Worm (Caenorhabditis elegans) whole organism, L2 larva: ENCODE measurements around the gene F09E5.16.

Experiments used
- R02D3.7 ChIP-seq: fragments of 150-350 bp; optimal IDR thresholded peaks from 2 replicates; lab custom pipeline; 2014; ENCODE audit warnings: missing biosample characterization, missing genetic modification characterization
- Y55F3AM.14 ChIP-seq: fragments of 200-800 bp; sonication (Bioruptor generic); optimal IDR thresholded peaks from 2 replicates; lab custom pipeline; 2018; ENCODE audit warnings: mild to moderate bottlenecking, missing genetic modification characterization, missing compliant biosample characterization
- ZK546.5 ChIP-seq: sonication (generic microtip); optimal IDR thresholded peaks from 2 replicates; lab custom pipeline; 2017; ENCODE audit warnings: missing biosample characterization, missing genetic modification characterization
- alr-1 ChIP-seq: fragments of 150-350 bp; optimal IDR thresholded peaks from 2 replicates; lab custom pipeline; 2014; ENCODE audit warnings: missing biosample characterization, missing genetic modification characterization
- aly-2 ChIP-seq: fragments of 150-350 bp; optimal IDR thresholded peaks from 2 replicates; lab custom pipeline; 2014; ENCODE audit warnings: missing biosample characterization, missing genetic modification characterization
- ama-1 ChIP-seq: fragments of 150-350 bp; optimal IDR thresholded peaks from 2 replicates; lab custom pipeline; 2018; ENCODE audit warnings: inconsistent platforms
- blmp-1 ChIP-seq: sonication (generic microtip); optimal IDR thresholded peaks from 2 replicates; lab custom pipeline; 2017; ENCODE audit warnings: missing genetic modification characterization, mild to moderate bottlenecking, missing compliant biosample characterization, antibody characterized with exemption, moderate library complexity; ENCODE audit not compliant: insufficient read depth
- ceh-16 ChIP-seq: fragments of 150-350 bp; optimal IDR thresholded peaks from 2 replicates; lab custom pipeline; 2014; ENCODE audit warnings: missing biosample characterization, missing genetic modification characterization
- crh-2 ChIP-seq: sonication (generic microtip); optimal IDR thresholded peaks from 2 replicates; lab custom pipeline; 2017; ENCODE audit warnings: missing biosample characterization, missing genetic modification characterization
- egl-27 ChIP-seq: sonication (generic microtip); optimal IDR thresholded peaks from 3 replicates; lab custom pipeline; 2017; ENCODE audit warnings: missing biosample characterization, missing genetic modification reagents, missing genetic modification characterization
- elt-1 ChIP-seq: fragments of 150-350 bp; optimal IDR thresholded peaks from 2 replicates; lab custom pipeline; 2014; ENCODE audit warnings: missing biosample characterization, missing genetic modification characterization
- elt-3 ChIP-seq: sonication (generic microtip); optimal IDR thresholded peaks from 2 replicates; lab custom pipeline; 2017; ENCODE audit warnings: missing biosample characterization, missing genetic modification characterization
- gmeb-1 ChIP-seq: fragments of 150-350 bp; optimal IDR thresholded peaks from 2 replicates; lab custom pipeline; 2014; ENCODE audit warnings: missing biosample characterization, missing genetic modification characterization
- lin-11 ChIP-seq: fragments of 150-350 bp; sonication (generic microtip); optimal IDR thresholded peaks from 2 replicates; lab custom pipeline; 2014; ENCODE audit warnings: missing biosample characterization, missing genetic modification characterization, inconsistent platforms, mixed read lengths
- lin-13 ChIP-seq: fragments of 150-350 bp; optimal IDR thresholded peaks from 2 replicates; lab custom pipeline; 2014; ENCODE audit warnings: missing biosample characterization, missing genetic modification reagents, missing genetic modification characterization
- lin-39 ChIP-seq: fragments of 150-350 bp; optimal IDR thresholded peaks from 2 replicates; lab custom pipeline; 2014; ENCODE audit warnings: missing biosample characterization, missing genetic modification reagents, missing genetic modification characterization
- mab-5 ChIP-seq: fragments of 150-350 bp; optimal IDR thresholded peaks from 2 replicates; lab custom pipeline; 2014; ENCODE audit warnings: missing biosample characterization, missing genetic modification characterization
- mbf-1 ChIP-seq: sonication (generic microtip); optimal IDR thresholded peaks from 2 replicates; lab custom pipeline; 2017; ENCODE audit warnings: missing biosample characterization, missing genetic modification characterization
- mdl-1 ChIP-seq, 2 experiments: fragments of 150-350 bp in 1 of 2; sonication (generic microtip) in 1 of 2; optimal IDR thresholded peaks; 2 replicates each; lab custom pipeline; 2017; ENCODE audit warnings: missing biosample characterization in 2 of 2, missing genetic modification characterization in 2 of 2
- nhr-10 ChIP-seq: sonication (generic microtip); optimal IDR thresholded peaks from 2 replicates; lab custom pipeline; 2017; ENCODE audit warnings: missing biosample characterization, missing genetic modification characterization
- nhr-11 ChIP-seq: fragments of 150-350 bp; optimal IDR thresholded peaks from 2 replicates; lab custom pipeline; 2014; ENCODE audit warnings: missing biosample characterization, missing genetic modification characterization
- nhr-12 ChIP-seq: fragments of 150-350 bp; optimal IDR thresholded peaks from 2 replicates; lab custom pipeline; 2014; ENCODE audit warnings: missing biosample characterization, missing genetic modification characterization
- nhr-129 ChIP-seq: fragments of 150-350 bp; optimal IDR thresholded peaks from 2 replicates; lab custom pipeline; 2014; ENCODE audit warnings: missing biosample characterization, missing genetic modification characterization
- nhr-21 ChIP-seq: fragments of 150-350 bp; optimal IDR thresholded peaks from 2 replicates; lab custom pipeline; 2014; ENCODE audit warnings: missing biosample characterization, missing genetic modification characterization
- nhr-25 ChIP-seq: fragments of 150-350 bp; sonication (generic microtip); optimal IDR thresholded peaks from 3 replicates; lab custom pipeline; 2014; ENCODE audit warnings: missing biosample characterization, missing genetic modification characterization
- nhr-6 ChIP-seq: fragments of 150-350 bp; optimal IDR thresholded peaks from 2 replicates; lab custom pipeline; 2014; ENCODE audit warnings: missing biosample characterization, missing genetic modification characterization
- nhr-77 ChIP-seq: fragments of 150-350 bp; optimal IDR thresholded peaks from 2 replicates; lab custom pipeline; 2014; ENCODE audit warnings: missing biosample characterization, missing genetic modification characterization
- peb-1 ChIP-seq: fragments of 150-350 bp; optimal IDR thresholded peaks from 2 replicates; lab custom pipeline; 2014; ENCODE audit warnings: missing biosample characterization, missing genetic modification characterization
- sem-4 ChIP-seq: fragments of 150-350 bp; optimal IDR thresholded peaks from 2 replicates; lab custom pipeline; 2014; ENCODE audit warnings: missing biosample characterization, missing genetic modification reagents, missing genetic modification characterization
- sma-3 ChIP-seq: sonication (generic microtip); optimal IDR thresholded peaks from 2 replicates; lab custom pipeline; 2016; ENCODE audit warnings: missing genetic modification reagents, missing genetic modification characterization, missing compliant biosample characterization
- snpc-4 ChIP-seq: fragments of 150-350 bp; optimal IDR thresholded peaks from 2 replicates; lab custom pipeline; 2014; ENCODE audit warnings: missing biosample characterization, missing genetic modification characterization
- unc-39 ChIP-seq: fragments of 150-350 bp; optimal IDR thresholded peaks from 2 replicates; lab custom pipeline; 2014; ENCODE audit warnings: missing biosample characterization, missing genetic modification characterization
- unc-62 ChIP-seq: fragments of 150-350 bp; optimal IDR thresholded peaks from 2 replicates; lab custom pipeline; 2014; ENCODE audit warnings: missing biosample characterization, missing genetic modification reagents, missing genetic modification characterization
- ztf-1 ChIP-seq: fragments of 200-800 bp; sonication (Bioruptor generic); conservative IDR thresholded peaks from 2 replicates; pipeline ENCODE4 v1.3.6; 2022; ENCODE audit warnings: missing genetic modification characterization, missing compliant biosample characterization
- ztf-11 ChIP-seq: sonication (generic microtip); optimal IDR thresholded peaks from 2 replicates; lab custom pipeline; 2017; ENCODE audit warnings: missing biosample characterization, missing genetic modification characterization

F09E5.16 gene

ce11 chrII:5373275-5374047, 7.9 kb upstream of the F09E5.16 start, which contains the start of the genes agt-2 and F09E5.3 (continued):
- TF ChIP-seq ZK546.5 (tag; lab: Kevin White, UChicago) (peak; percentile 43), snpc-4 (tag; lab: Kevin White, UChicago) (peak; percentile 82), nhr-25 (peak; percentile 96), ztf-1 (GFP tag; lab: Robert Waterston, UW) (no peak), ceh-16 (tag; lab: Kevin White, UChicago) (peak; percentile 86), mab-5 (tag; lab: Kevin White, UChicago) (peak; percentile 94), sma-3 (GFP tag; lab: Kevin White, UChicago) (peak; percentile 89), Y55F3AM.14 (GFP tag; lab: Kevin White, UChicago) (no peak), blmp-1 (tag; lab: Kevin White, UChicago) (peak; percentile 63), peb-1 (tag; lab: Kevin White, UChicago) (no peak)

- no peak for TF ChIP-seq blmp-1 (tag; lab: Kevin White, UChicago)
- TF ChIP-seq ZK546.5 (tag; lab: Kevin White, UChicago), result no peak
- no peak for TF ChIP-seq ztf-11 (tag; lab: Kevin White, UChicago)
- TF ChIP-seq aly-2 (tag; lab: Kevin White, UChicago), result no peak
- TF ChIP-seq ztf-1 (GFP tag; lab: Robert Waterston, UW), result no peak
- TF ChIP-seq elt-3 (tag; lab: Kevin White, UChicago), result no peak
- no peak for TF ChIP-seq sma-3 (GFP tag; lab: Kevin White, UChicago)
- TF ChIP-seq egl-27 (tag; lab: Kevin White, UChicago), result no peak
- TF ChIP-seq nhr-6 (tag; lab: Kevin White, UChicago), result no peak
- TF ChIP-seq nhr-21 (tag; lab: Kevin White, UChicago), result no peak
- TF ChIP-seq nhr-77 (tag; lab: Kevin White, UChicago), result no peak
- no peak for TF ChIP-seq peb-1 (tag; lab: Kevin White, UChicago)
- TF ChIP-seq nhr-11 (tag; lab: Kevin White, UChicago), result no peak
- no peak for TF ChIP-seq lin-13 (GFP tag; lab: Kevin White, UChicago)
- TF ChIP-seq nhr-25, result no peak
- TF ChIP-seq elt-1 (tag; lab: Kevin White, UChicago), result no peak
- TF ChIP-seq R02D3.7 (tag; lab: Kevin White, UChicago), result no peak
- no peak for TF ChIP-seq unc-39 (tag; lab: Kevin White, UChicago)
- TF ChIP-seq, all 48 proteins: peak for 0
Measured at ce11 chrII:5370641-5371040, 5.1 kb upstream of the F09E5.16 start, which contains the start of gene F09E5.12. Gene F09E5.12 (minus strand): TSS chrII:5370741.

ce11 chrII:5364516-5364915, 1.0 kb downstream of the F09E5.16 start:
- TF ChIP-seq nhr-129 (tag; lab: Kevin White, UChicago), result no peak
- no peak for TF ChIP-seq unc-39 (tag; lab: Kevin White, UChicago)
- no peak for TF ChIP-seq lin-39 (tag; lab: Kevin White, UChicago)
- TF ChIP-seq nhr-10 (tag; lab: Kevin White, UChicago), result no peak
- no peak for TF ChIP-seq nhr-11 (tag; lab: Kevin White, UChicago)
- no peak for TF ChIP-seq ztf-1 (GFP tag; lab: Robert Waterston, UW)
- no peak for TF ChIP-seq mdl-1 (tag; optimal IDR thresholded peaks at IDR 0.05; lab: Kevin White, UChicago)
- TF ChIP-seq lin-11, result no peak
- no peak for TF ChIP-seq elt-3 (tag; lab: Kevin White, UChicago)
- TF ChIP-seq crh-2 (tag; lab: Kevin White, UChicago), result no peak
- TF ChIP-seq mab-5 (tag; lab: Kevin White, UChicago), result no peak
- no peak for TF ChIP-seq gmeb-1 (tag; lab: Kevin White, UChicago)
- no peak for TF ChIP-seq nhr-6 (tag; lab: Kevin White, UChicago)
- TF ChIP-seq sem-4 (tag; lab: Kevin White, UChicago), result no peak
- no peak for TF ChIP-seq nhr-77 (tag; lab: Kevin White, UChicago)
- no peak for TF ChIP-seq ZK546.5 (tag; lab: Kevin White, UChicago)
- no peak for TF ChIP-seq R02D3.7 (tag; lab: Kevin White, UChicago)
- no peak for TF ChIP-seq ama-1 (lab: Kevin White, UChicago)
- TF ChIP-seq, all 48 proteins: peak for 0

- TF ChIP-seq unc-62 (GFP tag; lab: Kevin White, UChicago), result no peak
- no peak for TF ChIP-seq nhr-12
- no peak for TF ChIP-seq ztf-1 (GFP tag; lab: Robert Waterston, UW)
- TF ChIP-seq ceh-16 (tag; lab: Kevin White, UChicago), result no peak
- TF ChIP-seq ztf-11 (tag; lab: Kevin White, UChicago), result no peak
- no peak for TF ChIP-seq nhr-129 (tag; lab: Kevin White, UChicago)
- no peak for TF ChIP-seq nhr-10 (tag; lab: Kevin White, UChicago)
- no peak for TF ChIP-seq mbf-1 (tag; lab: Kevin White, UChicago)
- no peak for TF ChIP-seq elt-3 (tag; lab: Kevin White, UChicago)
- TF ChIP-seq peb-1 (tag; lab: Kevin White, UChicago), result no peak
- TF ChIP-seq unc-39 (tag; lab: Kevin White, UChicago), result no peak
- TF ChIP-seq alr-1 (tag; lab: Kevin White, UChicago), result no peak
- no peak for TF ChIP-seq snpc-4 (tag; lab: Kevin White, UChicago)
Measured at ce11 chrII:5359252-5359651, 6.3 kb downstream of the F09E5.16 start, which contains the start of gene sec-6. Gene sec-6 (plus strand): TSS chrII:5359552.
